Worm (Caenorhabditis elegans) whole organism, late embryonic: ENCODE data around the gene glf-1.

Experiments
- ceh-19 ChIP-seq: fragments of 200-800 bp; sonication (Bioruptor generic); optimal IDR thresholded peaks from 2 replicates; lab custom pipeline; 2018; ENCODE audit warnings: mild to moderate bottlenecking, missing genetic modification characterization, missing compliant biosample characterization
- hlh-6 ChIP-seq: sonication (generic microtip); optimal IDR thresholded peaks from 2 replicates; lab custom pipeline; 2016; ENCODE audit warnings: missing genotype, missing genetic modification characterization, missing compliant biosample characterization
- lin-11 ChIP-seq: fragments of 200-800 bp; sonication (Bioruptor generic); optimal IDR thresholded peaks from 2 replicates; lab custom pipeline; 2018; ENCODE audit warnings: mild to moderate bottlenecking, missing genetic modification characterization, missing compliant biosample characterization
- odd-2 ChIP-seq: sonication (generic microtip); optimal IDR thresholded peaks from 2 replicates; lab custom pipeline; 2017; ENCODE audit warnings: antibody characterized with exemption, mild to moderate bottlenecking, missing genetic modification characterization, missing compliant biosample characterization
- pqm-1 ChIP-seq: sonication (generic microtip); optimal IDR thresholded peaks from 2 replicates; lab custom pipeline; 2016; ENCODE audit warnings: missing genetic modification characterization, missing compliant biosample characterization

DNA sequence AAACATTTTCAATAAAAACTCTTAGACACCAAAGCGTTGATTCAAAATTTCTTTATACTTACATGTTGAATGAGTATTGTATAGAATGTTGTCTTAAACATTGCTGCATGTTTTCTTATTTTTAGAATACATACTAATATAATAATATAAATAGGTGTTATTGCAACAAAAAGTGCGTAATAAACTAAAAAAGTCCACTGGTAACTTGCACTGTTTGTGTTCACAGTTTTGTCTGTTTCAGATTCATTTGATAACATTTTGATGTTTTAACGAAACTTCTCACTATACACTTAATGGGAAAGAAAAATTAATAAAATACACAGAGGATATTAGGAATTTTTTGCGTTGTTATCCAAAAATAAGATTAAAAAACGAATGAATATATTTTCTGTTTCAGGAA is 11.8 kb upstream of the glf-1 start, which contains the start of gene srv-19:
- no peak for TF ChIP-seq lin-11 (tag; lab: Kevin White, UChicago)
- no peak for TF ChIP-seq pqm-1 (tag; lab: Kevin White, UChicago)
- no peak for TF ChIP-seq hlh-6 (tag; lab: Kevin White, UChicago)
- no peak for TF ChIP-seq odd-2 (tag; lab: Kevin White, UChicago)
- TF ChIP-seq ceh-19 = no peak
